Worm (Caenorhabditis elegans): ENCODE results near the gene R05H5.3.

- no peak for TF ChIP-seq ztf-3 (GFP tag; optimal IDR thresholded peaks at IDR 0.05)
- no peak for TF ChIP-seq F37B4.10 (GFP tag; IDR thresholded peaks at IDR 0.05)
- TF ChIP-seq attf-5 (GFP tag; optimal IDR thresholded peaks at IDR 0.05), result no peak
- TF ChIP-seq F55B11.4 (tag; optimal IDR thresholded peaks at IDR 0.05; ENCODE audit: borderline replicate concordance, insufficient read depth), result no peak
- no peak for TF ChIP-seq hsf-1 (GFP tag; IDR thresholded peaks at IDR 0.05)
- TF ChIP-seq lsl-1 (GFP tag; optimal IDR thresholded peaks at IDR 0.05), result no peak
- TF ChIP-seq chd-7 (tag; optimal IDR thresholded peaks at IDR 0.05), result no peak
- no peak for TF ChIP-seq F57A8.1 (GFP tag; optimal IDR thresholded peaks at IDR 0.05)
- no peak for TF ChIP-seq somi-1 (GFP tag; optimal IDR thresholded peaks at IDR 0.05)
Measured at ce11 chrII:10247154-10247553, 49.7 kb downstream of the R05H5.3 start.

All from whole organism, young adult.